Worm (Caenorhabditis elegans): ENCODE measurements around the gene W02D7.11.

- no peak for TF ChIP-seq nfya-1 (tag; optimal IDR thresholded peaks at IDR 0.05)
- no peak for TF ChIP-seq ceh-24 (tag; optimal IDR thresholded peaks at IDR 0.05)
- TF ChIP-seq ceh-34 (tag; optimal IDR thresholded peaks at IDR 0.05) = no peak
- no peak for TF ChIP-seq ahr-1 (tag; optimal IDR thresholded peaks at IDR 0.05)
- TF ChIP-seq eyg-1 (tag; optimal IDR thresholded peaks at IDR 0.05) = no peak
- TF ChIP-seq ztf-16 (tag; optimal IDR thresholded peaks at IDR 0.05) = no peak
- TF ChIP-seq pqm-1 (tag; optimal IDR thresholded peaks at IDR 0.05) = no peak
- TF ChIP-seq ama-1 (optimal IDR thresholded peaks at IDR 0.05) = no peak
- TF ChIP-seq nhr-11 (tag; optimal IDR thresholded peaks at IDR 0.05) = no peak
- no peak for TF ChIP-seq fkh-10 (GFP tag; optimal IDR thresholded peaks at IDR 0.05)
- no peak for TF ChIP-seq K09A11.1 (tag; optimal IDR thresholded peaks at IDR 0.05; ENCODE audit: insufficient read depth)
Observed at ce11 chrV:8307013-8307412, 2.7 kb upstream of the W02D7.11 start.
